Worm (Caenorhabditis elegans) whole organism, late embryonic: ENCODE measurements around the gene F21H7.5.

Experiments
- K02D7.2 ChIP-seq: sonication (generic microtip); optimal IDR thresholded peaks from 2 replicates; lab custom pipeline; 2017; ENCODE audit warnings: mild to moderate bottlenecking, missing genetic modification characterization, missing compliant biosample characterization
- ceh-18 ChIP-seq: sonication (generic microtip); optimal IDR thresholded peaks from 2 replicates; lab custom pipeline; 2016; ENCODE audit warnings: missing genetic modification characterization, missing compliant biosample characterization
- ceh-19 ChIP-seq: fragments of 200-800 bp; sonication (Bioruptor generic); optimal IDR thresholded peaks from 2 replicates; lab custom pipeline; 2018; ENCODE audit warnings: mild to moderate bottlenecking, missing genetic modification characterization, missing compliant biosample characterization
- ceh-2 ChIP-seq: sonication (generic microtip); optimal IDR thresholded peaks from 2 replicates; lab custom pipeline; 2016; ENCODE audit warnings: missing genotype, missing genetic modification characterization, missing compliant biosample characterization
- ceh-24 ChIP-seq: sonication (generic microtip); optimal IDR thresholded peaks from 2 replicates; lab custom pipeline; 2016; ENCODE audit warnings: mild to moderate bottlenecking, missing genetic modification characterization, missing compliant biosample characterization
- ceh-6 ChIP-seq: fragments of 200-800 bp; sonication (Bioruptor generic); optimal IDR thresholded peaks from 2 replicates; lab custom pipeline; 2018; ENCODE audit warnings: mild to moderate bottlenecking, missing genetic modification characterization, missing compliant biosample characterization
- ceh-9 ChIP-seq: sonication (generic microtip); optimal IDR thresholded peaks from 2 replicates; lab custom pipeline; 2016; ENCODE audit warnings: mild to moderate bottlenecking, missing genetic modification characterization, inconsistent platforms, missing compliant biosample characterization
- dmd-4 ChIP-seq: sonication (generic microtip); optimal IDR thresholded peaks from 2 replicates; lab custom pipeline; 2016; ENCODE audit warnings: borderline replicate concordance, missing genetic modification characterization, missing compliant biosample characterization
- dve-1 ChIP-seq: sonication (generic microtip); optimal IDR thresholded peaks from 2 replicates; lab custom pipeline; 2017; ENCODE audit warnings: antibody characterized with exemption, mild to moderate bottlenecking, missing genetic modification characterization, missing compliant biosample characterization
- elt-2 ChIP-seq: sonication (generic microtip); optimal IDR thresholded peaks from 2 replicates; lab custom pipeline; 2016; ENCODE audit warnings: missing genetic modification reagents, missing genetic modification characterization, missing compliant biosample characterization
- elt-4 ChIP-seq: sonication (generic microtip); optimal IDR thresholded peaks from 2 replicates; lab custom pipeline; 2016; ENCODE audit warnings: missing genetic modification characterization, missing compliant biosample characterization
- fkh-10 ChIP-seq: fragments of 150-350 bp; optimal IDR thresholded peaks from 2 replicates; lab custom pipeline; 2014; ENCODE audit warnings: missing biosample characterization, missing genetic modification reagents, missing genetic modification characterization
- gmeb-2 ChIP-seq: sonication (generic microtip); optimal IDR thresholded peaks from 2 replicates; lab custom pipeline; 2016; ENCODE audit warnings: missing genetic modification characterization, inconsistent platforms, missing compliant biosample characterization
- hlh-13 ChIP-seq: fragments of 200-800 bp; sonication (Bioruptor generic); optimal IDR thresholded peaks from 2 replicates; lab custom pipeline; 2018; ENCODE audit warnings: mild to moderate bottlenecking, missing genetic modification characterization, missing compliant biosample characterization
- hlh-30 ChIP-seq: sonication (generic microtip); optimal IDR thresholded peaks from 2 replicates; lab custom pipeline; 2017; ENCODE audit warnings: antibody characterized with exemption, missing genetic modification characterization, missing compliant biosample characterization; ENCODE audit not compliant: insufficient read depth
- hlh-8 ChIP-seq: sonication (generic microtip); optimal IDR thresholded peaks from 2 replicates; lab custom pipeline; 2016; ENCODE audit warnings: missing genotype, missing genetic modification characterization, missing compliant biosample characterization
- lin-11 ChIP-seq: fragments of 200-800 bp; sonication (Bioruptor generic); optimal IDR thresholded peaks from 2 replicates; lab custom pipeline; 2018; ENCODE audit warnings: mild to moderate bottlenecking, missing genetic modification characterization, missing compliant biosample characterization
- mec-3 ChIP-seq: sonication (generic microtip); optimal IDR thresholded peaks from 2 replicates; lab custom pipeline; 2016; ENCODE audit warnings: borderline replicate concordance, missing genetic modification characterization, missing compliant biosample characterization
- nhr-11 ChIP-seq: fragments of 150-350 bp; optimal IDR thresholded peaks from 2 replicates; lab custom pipeline; 2014; ENCODE audit warnings: missing biosample characterization, missing genetic modification characterization
- odd-2 ChIP-seq: sonication (generic microtip); optimal IDR thresholded peaks from 2 replicates; lab custom pipeline; 2017; ENCODE audit warnings: antibody characterized with exemption, mild to moderate bottlenecking, missing genetic modification characterization, missing compliant biosample characterization
- pat-9 ChIP-seq: fragments of 200-800 bp; sonication (Bioruptor generic); optimal IDR thresholded peaks from 2 replicates; lab custom pipeline; 2018; ENCODE audit warnings: mild to moderate bottlenecking, missing genetic modification characterization, moderate library complexity, missing compliant biosample characterization
- pax-1 ChIP-seq: fragments of 150-350 bp; optimal IDR thresholded peaks from 2 replicates; lab custom pipeline; 2014; ENCODE audit warnings: missing biosample characterization, missing genetic modification characterization
- pha-2 ChIP-seq: sonication (generic microtip); optimal IDR thresholded peaks from 2 replicates; lab custom pipeline; 2017; ENCODE audit warnings: mild to moderate bottlenecking, missing genetic modification characterization, missing compliant biosample characterization
- pha-4 ChIP-seq: fragments of 150-350 bp; optimal IDR thresholded peaks from 2 replicates; lab custom pipeline; 2018; ENCODE audit warnings: missing biosample characterization, missing genetic modification reagents, missing genetic modification characterization
- pqm-1 ChIP-seq: sonication (generic microtip); optimal IDR thresholded peaks from 2 replicates; lab custom pipeline; 2016; ENCODE audit warnings: missing genetic modification characterization, missing compliant biosample characterization
- pros-1 ChIP-seq: fragments of 150-350 bp; optimal IDR thresholded peaks from 2 replicates; lab custom pipeline; 2014; ENCODE audit warnings: missing biosample characterization, missing genetic modification reagents, missing genetic modification characterization
- ref-2 ChIP-seq: sonication (generic microtip); optimal IDR thresholded peaks from 2 replicates; lab custom pipeline; 2016; ENCODE audit warnings: missing genetic modification characterization, missing compliant biosample characterization
- rnt-1 ChIP-seq: sonication (generic microtip); optimal IDR thresholded peaks from 2 replicates; lab custom pipeline; 2016; ENCODE audit warnings: missing genetic modification characterization, missing compliant biosample characterization
- sox-4 ChIP-seq: sonication (generic microtip); optimal IDR thresholded peaks from 2 replicates; lab custom pipeline; 2017; ENCODE audit warnings: mild to moderate bottlenecking, missing genetic modification characterization, inconsistent platforms, missing compliant biosample characterization
- syd-9 ChIP-seq: sonication (generic microtip); optimal IDR thresholded peaks from 2 replicates; lab custom pipeline; 2016; ENCODE audit warnings: mild to moderate bottlenecking, missing genetic modification characterization, moderate library complexity, missing compliant biosample characterization
- tbx-7 ChIP-seq: sonication (generic microtip); optimal IDR thresholded peaks from 2 replicates; lab custom pipeline; 2016; ENCODE audit warnings: missing genotype, missing genetic modification characterization, missing compliant biosample characterization
- unc-3 ChIP-seq, 2 experiments: fragments of 200-800 bp in 1 of 2; sonication (Bioruptor generic) in 1 of 2; sonication (generic microtip) in 1 of 2; conservative IDR thresholded peaks in 1 of 2; optimal IDR thresholded peaks in 1 of 2; 2 replicates each; pipeline versions ENCODE4 v1.3.6 to Lab custom; 2016 to 2022; ENCODE audit warnings: missing compliant biosample characterization in 2 of 2, missing genetic modification characterization in 2 of 2, missing genetic modification reagents in 1 of 2
- unc-42 ChIP-seq: sonication (generic microtip); optimal IDR thresholded peaks from 2 replicates; lab custom pipeline; 2016; ENCODE audit warnings: missing genotype, missing genetic modification characterization, missing compliant biosample characterization
- unc-86 ChIP-seq: sonication (generic microtip); optimal IDR thresholded peaks from 2 replicates; lab custom pipeline; 2016; ENCODE audit warnings: missing genetic modification characterization, missing compliant biosample characterization
- zip-5 ChIP-seq: sonication (generic microtip); optimal IDR thresholded peaks from 2 replicates; lab custom pipeline; 2016; ENCODE audit warnings: missing genetic modification characterization, missing compliant biosample characterization

Gene F21H7.5

DNA sequence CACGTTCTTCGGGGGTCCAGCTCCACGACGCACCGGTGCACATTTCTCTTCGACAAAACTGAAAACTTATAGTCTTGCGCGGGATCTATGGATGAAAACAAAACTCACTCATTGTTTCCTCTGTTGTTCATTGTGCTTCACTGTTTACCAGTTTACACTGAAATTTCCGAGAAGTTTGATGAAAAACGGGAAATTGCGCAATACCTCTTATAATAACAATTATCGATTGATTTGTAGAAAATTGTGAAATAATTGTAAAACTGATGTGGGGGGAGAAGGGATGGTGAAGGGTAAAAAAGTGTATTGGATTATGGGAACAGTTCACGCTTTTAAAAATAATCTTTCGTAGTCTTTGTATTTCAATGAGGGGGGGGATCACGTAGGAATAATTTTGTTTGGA is 7.9 kb upstream of the F21H7.5 start:
- TF ChIP-seq ceh-9 (tag; lab: Kevin White, UChicago) (no peak), tbx-7 (tag; lab: Kevin White, UChicago) (no peak), pros-1 (no peak), unc-86 (tag; lab: Kevin White, UChicago) (no peak), pax-1 (tag; lab: Kevin White, UChicago) (no peak), pha-4 (tag; lab: Kevin White, UChicago) (no peak), ceh-18 (tag; lab: Kevin White, UChicago) (no peak), ceh-6 (no peak), zip-5 (tag; lab: Kevin White, UChicago) (no peak), syd-9 (tag; lab: Kevin White, UChicago) (no peak), nhr-11 (tag; lab: Kevin White, UChicago) (no peak), pha-2 (tag; lab: Kevin White, UChicago) (no peak), elt-4 (tag; lab: Kevin White, UChicago) (no peak), ceh-19 (GFP tag; lab: Kevin White, UChicago) (no peak), pat-9 (tag; lab: Kevin White, UChicago) (no peak), pqm-1 (tag; lab: Kevin White, UChicago) (no peak), mec-3 (tag; lab: Kevin White, UChicago) (no peak), hlh-8 (tag; lab: Kevin White, UChicago) (no peak), ceh-2 (tag; lab: Kevin White, UChicago) (no peak), fkh-10 (GFP tag; lab: Kevin White, UChicago) (no peak)

DNA sequence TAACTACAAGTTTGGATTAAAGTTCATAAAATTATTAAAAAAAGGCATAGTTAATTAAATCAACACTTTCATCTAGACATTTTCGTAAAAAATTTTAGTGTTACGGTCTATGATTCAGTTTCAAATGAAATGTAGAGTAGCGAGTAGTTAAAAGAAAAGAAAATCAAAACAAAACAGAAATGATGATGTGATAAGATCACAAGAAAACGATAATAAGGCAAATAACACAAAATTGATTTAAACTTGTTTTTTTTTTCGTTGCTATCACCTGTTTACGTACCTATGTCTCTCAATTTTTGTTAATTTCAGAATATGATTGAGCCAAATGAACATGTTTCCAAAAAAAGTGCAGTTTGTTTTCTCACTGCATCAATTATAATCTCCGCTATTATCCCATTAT is 7.4 kb upstream of the F21H7.5 start, which contains the start of the genes F21H7.2 and F21H7.12:
F21H7.2 (minus strand) TSS at position 101 of the 400 bp plus-strand sequence.
F21H7.12 (plus strand) TSS at position 270 of the 400 bp plus-strand sequence.
- TF ChIP-seq odd-2 (tag; lab: Kevin White, UChicago), result no peak
- no peak for TF ChIP-seq dve-1 (tag; lab: Kevin White, UChicago)
- TF ChIP-seq mec-3 (tag; lab: Kevin White, UChicago), result no peak
- no peak for TF ChIP-seq K02D7.2 (tag; lab: Kevin White, UChicago)
- no peak for TF ChIP-seq nhr-11 (tag; lab: Kevin White, UChicago)
- TF ChIP-seq elt-2 (tag; lab: Kevin White, UChicago), result no peak
- no peak for TF ChIP-seq hlh-13 (GFP tag; lab: Kevin White, UChicago)
- TF ChIP-seq unc-3 (GFP tag; conservative IDR thresholded peaks at IDR 0.05; lab: Robert Waterston, UW), result no peak
- TF ChIP-seq unc-3 (tag; optimal IDR thresholded peaks at IDR 0.05; lab: Kevin White, UChicago), result no peak
- no peak for TF ChIP-seq dmd-4
- no peak for TF ChIP-seq lin-11
- TF ChIP-seq ref-2 (tag; lab: Kevin White, UChicago), result no peak
- TF ChIP-seq pha-2 (tag; lab: Kevin White, UChicago), result no peak
- TF ChIP-seq hlh-30 (tag; lab: Kevin White, UChicago), result no peak
- no peak for TF ChIP-seq unc-86 (tag; lab: Kevin White, UChicago)
- TF ChIP-seq pax-1 (tag; lab: Kevin White, UChicago), result no peak
- no peak for TF ChIP-seq ceh-9 (tag; lab: Kevin White, UChicago)
- TF ChIP-seq fkh-10 (GFP tag; lab: Kevin White, UChicago), result no peak
- TF ChIP-seq gmeb-2 (tag; lab: Kevin White, UChicago), result no peak
- TF ChIP-seq sox-4 (tag; lab: Kevin White, UChicago), result no peak
- TF ChIP-seq unc-42 (tag; lab: Kevin White, UChicago), result no peak

DNA sequence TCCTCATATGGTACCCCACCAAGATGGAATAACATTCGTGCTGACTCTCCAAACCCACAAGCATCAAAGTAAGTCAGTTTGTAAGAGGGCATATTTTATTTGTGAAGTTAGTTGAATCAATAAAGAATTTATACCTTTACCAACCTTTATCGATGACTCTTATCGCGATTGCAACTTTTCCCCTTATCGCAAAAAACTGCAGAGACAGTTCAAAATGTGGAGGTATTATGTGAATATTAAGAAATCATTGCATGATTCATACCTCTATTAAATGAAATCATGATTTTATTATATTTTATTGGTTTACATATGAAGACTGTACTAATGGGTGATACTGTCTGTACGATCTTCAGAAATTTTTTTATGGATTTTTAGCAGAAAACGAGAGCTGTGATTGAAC is 5.1 kb upstream of the F21H7.5 start, which contains the start of gene gst-22:
gst-22 (minus strand) TSS at position 103 of the 400 bp plus-strand sequence.
- TF ChIP-seq ceh-24, result no peak
- no peak for TF ChIP-seq gmeb-2 (tag; lab: Kevin White, UChicago)
- no peak for TF ChIP-seq ceh-6
- TF ChIP-seq elt-2 (tag; lab: Kevin White, UChicago), result peak; percentile 86
- no peak for TF ChIP-seq rnt-1 (tag; lab: Kevin White, UChicago)
- TF ChIP-seq, all 69 proteins: peak for 1
